Worm (Caenorhabditis elegans) whole organism, L2 larva: ENCODE data around the gene unc-83.
A peak's percentile ranks its signal among the peaks of the same experiment; 100 is the strongest.

Experiments
- R02D3.7 ChIP-seq: fragments of 150-350 bp; optimal IDR thresholded peaks from 2 replicates; lab custom pipeline; 2014; ENCODE audit warnings: missing biosample characterization, missing genetic modification characterization
- ceh-16 ChIP-seq: fragments of 150-350 bp; optimal IDR thresholded peaks from 2 replicates; lab custom pipeline; 2014; ENCODE audit warnings: missing biosample characterization, missing genetic modification characterization
- elt-1 ChIP-seq: fragments of 150-350 bp; optimal IDR thresholded peaks from 2 replicates; lab custom pipeline; 2014; ENCODE audit warnings: missing biosample characterization, missing genetic modification characterization
- elt-3 ChIP-seq: sonication (generic microtip); optimal IDR thresholded peaks from 2 replicates; lab custom pipeline; 2017; ENCODE audit warnings: missing biosample characterization, missing genetic modification characterization
- fos-1 ChIP-seq: fragments of 150-350 bp; optimal IDR thresholded peaks from 2 replicates; lab custom pipeline; 2014; ENCODE audit warnings: missing biosample characterization, missing genetic modification characterization
- ztf-11 ChIP-seq: sonication (generic microtip); optimal IDR thresholded peaks from 2 replicates; lab custom pipeline; 2017; ENCODE audit warnings: missing biosample characterization, missing genetic modification characterization

ce11 chrV:6492497-6492896 is 27.6 kb downstream of the unc-83 start:
- TF ChIP-seq ceh-16 (no peak), fos-1 (tag; lab: Kevin White, UChicago) (peak; percentile 47), elt-3 (tag; lab: Kevin White, UChicago) (no peak), elt-1 (tag; lab: Kevin White, UChicago) (no peak), R02D3.7 (tag; lab: Kevin White, UChicago) (no peak), ztf-11 (no peak)
